Worm (Caenorhabditis elegans): Measurements from ENCODE around the gene F48G7.8.

The F48G7.8 gene

ce11 chrV:671342-671741 lies 43.9 kb upstream of the F48G7.8 start, which contains the start of gene sru-24:
sru-24 (minus strand) TSS chrV:671442.
- TF ChIP-seq tbp1 (GFP tag; optimal IDR thresholded peaks at IDR 0.05) (no peak), F57C9.4 (tag; optimal IDR thresholded peaks at IDR 0.05) (no peak), ceh-27 (GFP tag; optimal IDR thresholded peaks at IDR 0.05) (no peak), gei-17 (GFP tag; optimal IDR thresholded peaks at IDR 0.05) (no peak), pbrm-1 (GFP tag; IDR thresholded peaks at IDR 0.05) (no peak), rec-8 (tag; optimal IDR thresholded peaks at IDR 0.05) (no peak), lin-54 (GFP tag; optimal IDR thresholded peaks at IDR 0.05) (no peak), nfya-1 (tag; optimal IDR thresholded peaks at IDR 0.05; ENCODE audit: borderline replicate concordance, insufficient read depth) (no peak), ztf-6 (GFP tag; IDR thresholded peaks at IDR 0.05) (no peak), chd-7 (tag; optimal IDR thresholded peaks at IDR 0.05) (no peak), nhr-80 (tag; optimal IDR thresholded peaks at IDR 0.05) (no peak), F10E7.11 (tag; optimal IDR thresholded peaks at IDR 0.05) (no peak), madf-8 (GFP tag; conservative IDR thresholded peaks at IDR 0.05) (no peak), ccch-3 (GFP tag; optimal IDR thresholded peaks at IDR 0.05) (no peak), lsl-1 (GFP tag; optimal IDR thresholded peaks at IDR 0.05) (no peak), mcd-1 (GFP tag; IDR thresholded peaks at IDR 0.05) (no peak), ceh-58 (GFP tag; IDR thresholded peaks at IDR 0.05) (no peak)

- TF ChIP-seq nhr-80 (tag; optimal IDR thresholded peaks at IDR 0.05) = peak; percentile 58
- TF ChIP-seq hmg-1.2 (GFP tag; IDR thresholded peaks at IDR 0.05) = peak; percentile 47; the same call in 1 of the 2 replicates
- peak; percentile 23 for TF ChIP-seq attf-5 (GFP tag; optimal IDR thresholded peaks at IDR 0.05)
- no peak for TF ChIP-seq snpc-1.3 (tag; optimal IDR thresholded peaks at IDR 0.05; ENCODE audit: insufficient read depth)
Observed at ce11 chrV:667459-667858, 40.0 kb upstream of the F48G7.8 start, which contains the start of gene nhr-180. nhr-180 (minus strand) TSS chrV:667510.

- TF ChIP-seq ceh-79 (tag; optimal IDR thresholded peaks at IDR 0.05) = no peak
- no peak for TF ChIP-seq ZK185.1 (tag; optimal IDR thresholded peaks at IDR 0.05; ENCODE audit: poor library complexity, severe bottlenecking)
- no peak for TF ChIP-seq bed-1 (GFP tag; IDR thresholded peaks at IDR 0.05)
- TF ChIP-seq sptf-2 (GFP tag; optimal IDR thresholded peaks at IDR 0.05) = no peak
- no peak for TF ChIP-seq ceh-100 (GFP tag; IDR thresholded peaks at IDR 0.05)
- no peak for TF ChIP-seq efl-1 (GFP tag; optimal IDR thresholded peaks at IDR 0.05)
- no peak for TF ChIP-seq attf-5 (GFP tag; optimal IDR thresholded peaks at IDR 0.05)
- TF ChIP-seq ekl-4 (GFP tag; IDR thresholded peaks at IDR 0.05) = no peak
- TF ChIP-seq mcd-1 (GFP tag; IDR thresholded peaks at IDR 0.05) = no peak
- no peak for TF ChIP-seq Y53G8AR.9 (GFP tag; conservative IDR thresholded peaks at IDR 0.05)
- TF ChIP-seq unc-130 (GFP tag; optimal IDR thresholded peaks at IDR 0.05) = no peak
- TF ChIP-seq lsy-27 (tag; optimal IDR thresholded peaks at IDR 0.05; ENCODE audit: borderline replicate concordance, insufficient read depth) = no peak
- no peak for TF ChIP-seq ztf-28 (GFP tag; IDR thresholded peaks at IDR 0.05)
- TF ChIP-seq ztf-18 (tag; optimal IDR thresholded peaks at IDR 0.05) = no peak
Observed at ce11 chrV:664337-664847, 36.9 kb upstream of the F48G7.8 start, which contains the start of the genes F31F4.11 and srh-266. F31F4.11 (minus strand) TSS chrV:664437. srh-266 (plus strand) TSS chrV:664797.

ce11 chrV:660210-660609 lies 32.7 kb upstream of the F48G7.8 start, which contains the start of gene F31F4.17:
F31F4.17 (minus strand) TSS chrV:660310.
- TF ChIP-seq mel-28 (tag; optimal IDR thresholded peaks at IDR 0.05; ENCODE audit: borderline replicate concordance) (no peak), nfyb-1 (GFP tag; IDR thresholded peaks at IDR 0.05) (no peak)
